Worm (Caenorhabditis elegans) whole organism, L1 larva: ENCODE measurements around the gene Y51B9A.14.

Source experiments
- C04F5.9 ChIP-seq: sonication (generic microtip); optimal IDR thresholded peaks from 2 replicates; lab custom pipeline; 2016; ENCODE audit warnings: missing genetic modification characterization, missing compliant biosample characterization
- C34B4.2 ChIP-seq: sonication (generic microtip); optimal IDR thresholded peaks from 2 replicates; lab custom pipeline; 2017; ENCODE audit warnings: mild to moderate bottlenecking, missing genetic modification characterization, missing compliant biosample characterization
- alr-1 ChIP-seq: fragments of 200-800 bp; sonication (Bioruptor generic); optimal IDR thresholded peaks from 2 replicates; lab custom pipeline; 2018; ENCODE audit warnings: borderline replicate concordance, mild to moderate bottlenecking, missing genetic modification characterization, missing compliant biosample characterization
- ama-1 ChIP-seq: fragments of 150-350 bp; optimal IDR thresholded peaks from 2 replicates; lab custom pipeline; 2014
- blmp-1 ChIP-seq: fragments of 150-350 bp; optimal IDR thresholded peaks from 2 replicates; lab custom pipeline; 2014; ENCODE audit warnings: missing biosample characterization, missing genetic modification characterization
- ceh-8 ChIP-seq: fragments of 200-800 bp; sonication (Bioruptor generic); optimal IDR thresholded peaks from 2 replicates; lab custom pipeline; 2018; ENCODE audit warnings: mild to moderate bottlenecking, missing genetic modification characterization, moderate library complexity, missing compliant biosample characterization
- ceh-82 ChIP-seq, 3 experiments: fragments of 150-350 bp in 1 of 3; sonication (generic microtip) in 2 of 3; optimal IDR thresholded peaks; 2 replicates each; lab custom pipeline; 2014 to 2017; ENCODE audit warnings: missing biosample characterization in 3 of 3, missing genetic modification characterization in 3 of 3
- ceh-90 ChIP-seq: sonication (generic microtip); optimal IDR thresholded peaks from 2 replicates; lab custom pipeline; 2016; ENCODE audit warnings: missing genetic modification characterization, missing compliant biosample characterization
- ces-1 ChIP-seq: fragments of 150-350 bp; optimal IDR thresholded peaks from 2 replicates; lab custom pipeline; 2014; ENCODE audit warnings: missing biosample characterization, missing genetic modification reagents, missing genetic modification characterization
- dpl-1 ChIP-seq, 3 experiments: fragments of 150-350 bp in 2 of 3; sonication (generic microtip) in 1 of 3; optimal IDR thresholded peaks; 2 replicates each; lab custom pipeline; 2014 to 2017; ENCODE audit warnings: missing biosample characterization in 3 of 3, missing genetic modification characterization in 3 of 3, missing genetic modification reagents in 3 of 3
- dsc-1 ChIP-seq: sonication (generic microtip); optimal IDR thresholded peaks from 2 replicates; lab custom pipeline; 2016; ENCODE audit warnings: mild to moderate bottlenecking, missing genetic modification characterization, missing compliant biosample characterization
- efl-1 ChIP-seq, 4 experiments: fragments of 150-350 bp; optimal IDR thresholded peaks in 3 of 4; peaks in 1 of 4; 1 replicate in 1 of 4; 2 replicates in 3 of 4; lab custom pipeline; 2014; ENCODE audit warnings: missing biosample characterization in 2 of 4, missing genetic modification characterization in 2 of 4, missing genetic modification reagents in 2 of 4
- egl-13 ChIP-seq: sonication (generic microtip); optimal IDR thresholded peaks from 2 replicates; lab custom pipeline; 2016; ENCODE audit warnings: missing genotype, missing genetic modification reagents, missing genetic modification characterization, missing compliant biosample characterization
- elt-2 ChIP-seq: sonication (generic microtip); optimal IDR thresholded peaks from 2 replicates; lab custom pipeline; 2016; ENCODE audit warnings: missing genetic modification characterization, mild to moderate bottlenecking, inconsistent platforms, missing compliant biosample characterization, missing genetic modification reagents
- elt-3 ChIP-seq, 6 experiments: fragments of 150-350 bp in 1 of 6; sonication (generic microtip); optimal IDR thresholded peaks; 2 replicates each; lab custom pipeline; 2017 to 2018; ENCODE audit warnings: missing biosample characterization in 6 of 6, missing genetic modification characterization in 6 of 6, inconsistent platforms in 1 of 6
- fkh-4 ChIP-seq: sonication (generic microtip); optimal IDR thresholded peaks from 2 replicates; lab custom pipeline; 2016; ENCODE audit warnings: missing compliant biosample characterization, missing genetic modification characterization, borderline replicate concordance
- fkh-8 ChIP-seq: sonication (generic microtip); optimal IDR thresholded peaks from 2 replicates; lab custom pipeline; 2016; ENCODE audit warnings: mild to moderate bottlenecking, missing genetic modification characterization, missing compliant biosample characterization
- grh-1 ChIP-seq: fragments of 200-800 bp; sonication (Bioruptor generic); IDR thresholded peaks from 2 replicates; pipeline ENCODE4 v1.3.6; 2022; ENCODE audit warnings: missing genetic modification reagents, missing genetic modification characterization, missing compliant biosample characterization
- hlh-17 ChIP-seq: fragments of 200-800 bp; sonication (Bioruptor generic); optimal IDR thresholded peaks from 2 replicates; lab custom pipeline; 2018; ENCODE audit warnings: missing genetic modification characterization, mild to moderate bottlenecking, missing compliant biosample characterization, moderate library complexity, borderline replicate concordance
- hpl-2 ChIP-seq: fragments of 150-350 bp; optimal IDR thresholded peaks from 2 replicates; lab custom pipeline; 2014; ENCODE audit warnings: missing biosample characterization, missing genetic modification reagents, missing genetic modification characterization
- jun-1 ChIP-seq: fragments of 150-350 bp; optimal IDR thresholded peaks from 2 replicates; lab custom pipeline; 2014; ENCODE audit warnings: missing biosample characterization, missing genetic modification reagents, missing genetic modification characterization
- lin-14 ChIP-seq: fragments of 200-800 bp; sonication (Bioruptor generic); optimal IDR thresholded peaks from 2 replicates; lab custom pipeline; 2018; ENCODE audit warnings: mild to moderate bottlenecking, missing genetic modification characterization, moderate library complexity, missing compliant biosample characterization
- lin-15B ChIP-seq: fragments of 150-350 bp; sonication (generic microtip); optimal IDR thresholded peaks from 3 replicates; lab custom pipeline; 2014; ENCODE audit warnings: missing biosample characterization, missing genetic modification characterization
- lin-39 ChIP-seq: fragments of 150-350 bp; optimal IDR thresholded peaks from 2 replicates; lab custom pipeline; 2014; ENCODE audit warnings: missing biosample characterization, missing genetic modification reagents, missing genetic modification characterization
- lsy-2 ChIP-seq, 2 experiments: fragments of 150-350 bp; optimal IDR thresholded peaks; 2 replicates each; lab custom pipeline; 2014; ENCODE audit warnings: missing biosample characterization in 2 of 2, missing genetic modification characterization in 2 of 2
- mab-9 ChIP-seq: fragments of 200-800 bp; sonication (Bioruptor generic); IDR thresholded peaks from 2 replicates; pipeline ENCODE4 v1.3.6; 2022; ENCODE audit warnings: missing genetic modification reagents, missing genetic modification characterization, missing compliant biosample characterization
- mdl-1 ChIP-seq, 2 experiments: fragments of 150-350 bp; optimal IDR thresholded peaks; 2 replicates each; lab custom pipeline; 2014 to 2017; ENCODE audit warnings: missing biosample characterization in 2 of 2, missing genetic modification characterization in 2 of 2, inconsistent platforms in 1 of 2
- mep-1 ChIP-seq: fragments of 150-350 bp; optimal IDR thresholded peaks from 2 replicates; lab custom pipeline; 2014; ENCODE audit warnings: missing biosample characterization, missing genetic modification characterization
- nhr-11 ChIP-seq: fragments of 150-350 bp; optimal IDR thresholded peaks from 2 replicates; lab custom pipeline; 2014; ENCODE audit warnings: missing biosample characterization, missing genetic modification characterization
- nhr-12 ChIP-seq: sonication (generic microtip); optimal IDR thresholded peaks from 2 replicates; lab custom pipeline; 2017; ENCODE audit warnings: missing biosample characterization, missing genetic modification characterization
- nhr-20 ChIP-seq: sonication (generic microtip); optimal IDR thresholded peaks from 2 replicates; lab custom pipeline; 2016; ENCODE audit warnings: mild to moderate bottlenecking, missing genetic modification characterization, missing compliant biosample characterization
- nhr-28 ChIP-seq: fragments of 150-350 bp; optimal IDR thresholded peaks from 2 replicates; lab custom pipeline; 2014; ENCODE audit warnings: missing biosample characterization, missing genetic modification characterization
- nhr-71 ChIP-seq: sonication (generic microtip); optimal IDR thresholded peaks from 2 replicates; lab custom pipeline; 2016; ENCODE audit warnings: mild to moderate bottlenecking, missing genetic modification characterization, moderate library complexity, missing compliant biosample characterization
- nhr-76 ChIP-seq: sonication (generic microtip); optimal IDR thresholded peaks from 2 replicates; lab custom pipeline; 2017; ENCODE audit warnings: missing biosample characterization, missing genetic modification characterization
- nhr-77 ChIP-seq: fragments of 150-350 bp; optimal IDR thresholded peaks from 2 replicates; lab custom pipeline; 2014; ENCODE audit warnings: missing biosample characterization, missing genetic modification characterization
- nhr-85 ChIP-seq: sonication (generic microtip); peaks from one replicate; lab custom pipeline; 2016; ENCODE audit warnings: missing genetic modification characterization, inconsistent platforms, missing compliant biosample characterization
- skn-1 ChIP-seq: fragments of 150-350 bp; optimal IDR thresholded peaks from 2 replicates; lab custom pipeline; 2014; ENCODE audit warnings: missing biosample characterization, missing genetic modification characterization
- snu-23 ChIP-seq: sonication (generic microtip); optimal IDR thresholded peaks from 2 replicates; lab custom pipeline; 2016; ENCODE audit warnings: missing genetic modification characterization, missing compliant biosample characterization
- sup-37 ChIP-seq: fragments of 200-800 bp; sonication (Bioruptor generic); optimal IDR thresholded peaks from 2 replicates; lab custom pipeline; 2018; ENCODE audit warnings: mild to moderate bottlenecking, missing genetic modification characterization, missing compliant biosample characterization
- swsn-7 ChIP-seq: sonication (generic microtip); optimal IDR thresholded peaks from 2 replicates; lab custom pipeline; 2016; ENCODE audit warnings: missing genetic modification characterization, missing compliant biosample characterization
- unc-130 ChIP-seq: fragments of 150-350 bp; optimal IDR thresholded peaks from 2 replicates; lab custom pipeline; 2017; ENCODE audit warnings: missing biosample characterization, missing genetic modification characterization, inconsistent platforms
- unc-30 ChIP-seq: sonication (generic microtip); optimal IDR thresholded peaks from 2 replicates; lab custom pipeline; 2017; ENCODE audit warnings: missing biosample characterization, missing genetic modification characterization
- unc-62 ChIP-seq: fragments of 150-350 bp; optimal IDR thresholded peaks from 2 replicates; lab custom pipeline; 2014; ENCODE audit warnings: missing biosample characterization, missing genetic modification reagents, missing genetic modification characterization
- unc-86 ChIP-seq: sonication (generic microtip); optimal IDR thresholded peaks from 2 replicates; lab custom pipeline; 2016; ENCODE audit warnings: missing genetic modification characterization, missing compliant biosample characterization
- unc-98 ChIP-seq: fragments of 200-800 bp; sonication (Bioruptor generic); IDR thresholded peaks from 2 replicates; pipeline ENCODE4 v1.3.6; 2022; ENCODE audit warnings: missing genetic modification characterization, missing compliant biosample characterization
- vab-15 ChIP-seq: sonication (generic microtip); optimal IDR thresholded peaks from 2 replicates; lab custom pipeline; 2017; ENCODE audit warnings: missing genotype, mild to moderate bottlenecking, missing genetic modification characterization, missing compliant biosample characterization
- zip-4 ChIP-seq: fragments of 200-800 bp; sonication (Bioruptor generic); optimal IDR thresholded peaks from 2 replicates; lab custom pipeline; 2018; ENCODE audit warnings: mild to moderate bottlenecking, missing genetic modification characterization, moderate library complexity, missing compliant biosample characterization

Gene Y51B9A.14

DNA sequence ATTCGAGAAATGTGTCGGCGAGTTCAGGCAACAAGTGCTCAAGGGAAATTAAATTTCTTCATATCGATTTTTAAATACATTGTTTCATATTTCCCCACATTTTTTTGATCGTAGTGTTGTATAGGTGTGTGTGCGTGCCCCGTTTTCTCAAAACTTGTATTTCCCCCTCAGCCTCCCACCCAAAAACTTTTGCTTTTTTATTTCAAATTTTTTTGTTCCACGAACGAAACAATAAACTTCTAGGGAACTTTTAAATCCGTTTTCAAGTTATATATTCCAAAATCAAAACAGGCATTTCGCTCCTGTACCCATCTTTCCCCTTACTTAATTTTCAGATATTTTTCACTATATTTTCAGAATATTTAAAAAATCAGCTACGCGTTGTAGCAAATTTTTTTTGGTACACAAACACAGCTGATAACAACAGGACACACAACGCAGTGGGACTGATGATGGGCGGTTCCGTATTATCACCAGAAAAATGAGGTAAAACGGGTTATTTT lies 19.8 kb upstream of the Y51B9A.14 start, which contains the start of the genes M176.4 and M176.16:
TSS of gene M176.4 (plus strand) at position 301 of the 503 bp plus-strand sequence.
TSS of gene M176.16 (plus strand) at position 453 of the 503 bp plus-strand sequence.
- TF ChIP-seq nhr-85 (tag; lab: Kevin White, UChicago) (peak; percentile 3), efl-1 (optimal IDR thresholded peaks at IDR 0.05; lab: Kevin White, UChicago) (no peak), efl-1 (GFP tag; optimal IDR thresholded peaks at IDR 0.05 in 1 of 2; lab: Kevin White, UChicago) (peak in 1 of 2 experiments; percentile 52), ceh-82 (tag; optimal IDR thresholded peaks at IDR 0.05; lab: Kevin White, UChicago) (no peak)

DNA sequence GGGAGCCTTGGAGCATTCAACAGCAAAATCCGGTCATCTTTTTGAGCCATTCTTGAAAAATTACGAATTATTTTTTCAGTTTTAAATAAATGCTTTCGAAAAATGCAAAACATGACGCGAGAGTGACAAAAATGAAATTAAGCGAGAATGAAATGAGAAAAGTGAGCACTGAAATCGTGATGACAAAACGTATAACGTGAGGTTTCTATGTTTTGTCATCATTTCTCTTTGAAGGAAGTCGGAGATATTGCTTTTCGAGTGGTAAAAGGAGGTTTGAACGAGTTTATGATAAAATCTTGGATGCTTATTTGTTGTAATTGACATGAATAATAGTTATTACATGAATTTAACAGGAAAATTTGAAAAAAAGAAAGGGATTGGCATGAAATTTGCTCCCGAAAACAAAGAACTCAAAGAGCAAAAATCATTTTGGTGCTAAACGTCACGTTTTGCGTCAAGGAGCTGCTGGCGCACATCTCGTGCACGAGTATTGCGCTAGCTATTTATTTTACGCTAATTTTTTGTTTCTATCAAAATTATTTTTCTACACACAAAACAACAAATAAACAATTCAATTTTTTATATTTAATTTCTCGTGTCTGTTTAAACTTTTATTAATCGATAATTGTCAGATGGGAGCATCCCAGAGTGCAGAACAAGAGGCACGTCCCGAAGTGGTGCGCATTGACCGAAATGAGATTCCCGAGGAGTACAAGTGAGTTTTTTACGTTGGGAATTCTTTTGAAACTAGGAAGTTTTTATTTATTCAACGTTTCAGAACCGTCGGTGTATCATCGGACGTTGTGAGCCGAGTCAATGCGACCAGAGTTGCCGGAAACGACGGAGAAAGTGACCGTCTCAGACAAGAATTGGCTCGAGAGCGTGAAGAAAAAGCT lies 18.4 kb upstream of the Y51B9A.14 start, which contains the start of the genes gss-1 and chch-3:
TSS of gene gss-1 (minus strand) at position 51 of the 896 bp plus-strand sequence.
TSS of gene chch-3 (plus strand) at position 633 of the 896 bp plus-strand sequence.
- TF ChIP-seq fkh-8 (tag; lab: Kevin White, UChicago) (peak; percentile 42), elt-3 (tag; optimal IDR thresholded peaks at IDR 0.05; lab: Kevin White, UChicago) (no peak), nhr-20 (tag; lab: Kevin White, UChicago) (peak; percentile 80), jun-1 (tag; lab: Kevin White, UChicago) (no peak), ceh-90 (tag; lab: Kevin White, UChicago) (no peak), snu-23 (GFP tag; lab: Kevin White, UChicago) (peak; percentile 74), unc-86 (tag; lab: Kevin White, UChicago) (peak; percentile 21), dpl-1 (GFP tag; optimal IDR thresholded peaks at IDR 0.05; lab: Kevin White, UChicago) (peak; percentile 44 to 77 (median 75)), mep-1 (tag; lab: Kevin White, UChicago) (peak; percentile 78), dsc-1 (tag; lab: Kevin White, UChicago) (no peak), zip-4 (GFP tag; lab: Kevin White, UChicago) (no peak), ces-1 (GFP tag; lab: Kevin White, UChicago) (no peak), mdl-1 (tag; optimal IDR thresholded peaks at IDR 0.05; lab: Kevin White, UChicago) (peak in 1 of 2 experiments; percentile 63), unc-130 (tag; lab: Kevin White, UChicago) (peak; percentile 39), unc-98 (GFP tag; lab: Robert Waterston, UW) (no peak), lin-14 (GFP tag; lab: Kevin White, UChicago) (peak; percentile 81), alr-1 (tag; lab: Kevin White, UChicago) (no peak), ama-1 (no peak), nhr-71 (tag; lab: Kevin White, UChicago) (peak; percentile 80), egl-13 (tag; lab: Kevin White, UChicago) (peak; percentile 33), elt-2 (tag; lab: Kevin White, UChicago) (peak; percentile 4), lsy-2 (tag; optimal IDR thresholded peaks at IDR 0.05; lab: Kevin White, UChicago) (peak; percentile 71 to 84), swsn-7 (tag; lab: Kevin White, UChicago) (peak; percentile 66), nhr-28 (no peak), ceh-8 (GFP tag; lab: Kevin White, UChicago) (peak; percentile 24), lin-15B (tag; lab: Kevin White, UChicago) (peak; percentile 48), nhr-85 (tag; lab: Kevin White, UChicago) (peak; percentile 80), lin-39 (tag; lab: Kevin White, UChicago) (peak; percentile 49), nhr-76 (tag; lab: Kevin White, UChicago) (no peak), C04F5.9 (tag; lab: Kevin White, UChicago) (peak; percentile 24), blmp-1 (tag; lab: Kevin White, UChicago) (peak; percentile 45), C34B4.2 (tag; lab: Kevin White, UChicago) (no peak), ceh-82 (tag; optimal IDR thresholded peaks at IDR 0.05; lab: Kevin White, UChicago) (peak; percentile 55 to 67 (median 67)), skn-1 (peak; percentile 68), hlh-17 (GFP tag; lab: Kevin White, UChicago) (no peak), unc-30 (no peak), nhr-12 (tag; lab: Kevin White, UChicago) (no peak), hpl-2 (GFP tag; lab: Kevin White, UChicago) (no peak), vab-15 (tag; lab: Kevin White, UChicago) (no peak), fkh-4 (tag; lab: Kevin White, UChicago) (no peak), mab-9 (GFP tag; lab: Robert Waterston, UW) (no peak), unc-62 (no peak), grh-1 (peak; percentile 49; the same call in 1 of the 2 replicates), nhr-11 (tag; lab: Kevin White, UChicago) (peak; percentile 61), nhr-77 (peak; percentile 7), sup-37 (GFP tag; lab: Kevin White, UChicago) (no peak)
